Worm (Caenorhabditis elegans): Measurements from ENCODE around the gene F49F1.18.

DNA sequence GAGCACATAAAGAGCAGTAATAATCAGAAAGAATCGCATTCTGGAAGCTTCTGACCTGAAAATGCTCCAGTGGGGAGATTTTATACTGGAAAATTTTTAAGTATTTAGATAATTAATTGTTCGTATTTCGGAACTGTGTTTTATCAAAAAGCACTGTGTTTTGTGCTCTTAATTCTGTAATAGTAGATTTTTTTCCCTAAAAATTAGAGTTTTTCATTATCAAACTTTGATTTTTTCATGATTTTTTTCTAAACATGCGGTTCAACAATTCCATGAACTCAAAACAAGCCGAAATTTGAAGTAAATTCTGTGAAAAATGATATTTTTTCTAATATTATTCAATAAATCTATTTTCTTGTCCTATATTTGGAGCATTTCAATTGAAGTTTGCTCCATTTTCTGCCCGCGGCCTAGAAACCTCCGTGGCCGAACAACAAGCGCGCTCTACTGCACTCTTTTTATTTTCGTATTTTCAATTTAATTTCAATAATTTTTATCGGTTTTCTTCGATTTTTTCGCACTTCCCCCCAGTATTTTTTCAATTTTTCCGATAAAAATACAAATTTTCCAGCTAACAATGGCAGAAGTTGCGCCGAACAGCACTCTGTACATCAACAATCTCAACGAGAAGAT is 31.5 kb upstream of the F49F1.18 start, which contains the start of the genes K08D10.13 and rnp-2:
- TF ChIP-seq unc-62 (GFP tag; optimal IDR thresholded peaks at IDR 0.05) (no peak), ztf-11 (tag; optimal IDR thresholded peaks at IDR 0.05) (no peak), ceh-39 (tag; optimal IDR thresholded peaks at IDR 0.05) (no peak)

Data from whole organism, mixed stage, embryonic.